Worm (Caenorhabditis elegans) whole organism, mixed stage, embryonic: ENCODE results near the gene mig-32.
"Not testable (repeated sequence)": the region's sequence is repeated elsewhere in the genome, so short reads cannot be mapped to it uniquely, and the experiment has no call there.

Experiments
- bed-3 ChIP-seq: fragments of 200-800 bp; sonication (Bioruptor generic); optimal IDR thresholded peaks from 3 replicates; lab custom pipeline; 2018; ENCODE audit warnings: mild to moderate bottlenecking, missing genetic modification characterization, moderate library complexity, missing compliant biosample characterization
- blmp-1 ChIP-seq: fragments of 150-350 bp; optimal IDR thresholded peaks from 2 replicates; lab custom pipeline; 2014; ENCODE audit warnings: missing biosample characterization, missing genetic modification characterization
- ceh-39 ChIP-seq: fragments of 150-350 bp; optimal IDR thresholded peaks from 2 replicates; lab custom pipeline; 2014; ENCODE audit warnings: missing biosample characterization, missing genetic modification characterization
- ceh-43 ChIP-seq: fragments of 200-800 bp; sonication (Bioruptor generic); optimal IDR thresholded peaks from 2 replicates; lab custom pipeline; 2018; ENCODE audit warnings: mild to moderate bottlenecking, missing genetic modification characterization, moderate library complexity, missing compliant biosample characterization
- ces-1 ChIP-seq: fragments of 150-350 bp; optimal IDR thresholded peaks from 2 replicates; lab custom pipeline; 2014; ENCODE audit warnings: missing biosample characterization, missing genetic modification reagents, missing genetic modification characterization
- cnd-1 ChIP-seq: fragments of 200-800 bp; sonication (Bioruptor generic); optimal IDR thresholded peaks from 2 replicates; lab custom pipeline; 2018; ENCODE audit warnings: mild to moderate bottlenecking, missing genetic modification characterization, missing compliant biosample characterization
- drap-1 ChIP-seq: fragments of 200-800 bp; sonication (Bioruptor generic); optimal IDR thresholded peaks from 3 replicates; lab custom pipeline; 2018; ENCODE audit warnings: mild to moderate bottlenecking, missing genetic modification characterization, missing compliant biosample characterization
- elt-1 ChIP-seq: sonication (generic microtip); optimal IDR thresholded peaks from 2 replicates; lab custom pipeline; 2017; ENCODE audit warnings: missing genetic modification characterization, mild to moderate bottlenecking, missing compliant biosample characterization, antibody characterized with exemption, moderate library complexity, borderline replicate concordance; ENCODE audit not compliant: insufficient read depth
- elt-3 ChIP-seq: fragments of 150-350 bp; optimal IDR thresholded peaks from 2 replicates; lab custom pipeline; 2014; ENCODE audit warnings: missing biosample characterization, missing genetic modification characterization
- flh-1 ChIP-seq: fragments of 200-800 bp; sonication (Bioruptor generic); optimal IDR thresholded peaks from 2 replicates; lab custom pipeline; 2018; ENCODE audit warnings: mild to moderate bottlenecking, missing genetic modification characterization, moderate library complexity, missing compliant biosample characterization
- ham-2 ChIP-seq: fragments of 200-800 bp; sonication (Bioruptor generic); optimal IDR thresholded peaks from 2 replicates; lab custom pipeline; 2018; ENCODE audit warnings: mild to moderate bottlenecking, missing genetic modification characterization, missing compliant biosample characterization
- hlh-1 ChIP-seq: fragments of 150-350 bp; optimal IDR thresholded peaks from 2 replicates; lab custom pipeline; 2014; ENCODE audit warnings: missing biosample characterization, missing genetic modification reagents, missing genetic modification characterization
- lin-13 ChIP-seq: fragments of 150-350 bp; optimal IDR thresholded peaks from 2 replicates; lab custom pipeline; 2014; ENCODE audit warnings: missing biosample characterization, missing genetic modification characterization
- lin-32 ChIP-seq: fragments of 200-800 bp; sonication (Bioruptor generic); optimal IDR thresholded peaks from 2 replicates; lab custom pipeline; 2018; ENCODE audit warnings: mild to moderate bottlenecking, missing genetic modification characterization, missing compliant biosample characterization
- lsy-2 ChIP-seq: fragments of 150-350 bp; optimal IDR thresholded peaks from 2 replicates; lab custom pipeline; 2014; ENCODE audit warnings: missing biosample characterization, missing genetic modification characterization
- mab-5 ChIP-seq: fragments of 150-350 bp; optimal IDR thresholded peaks from 2 replicates; lab custom pipeline; 2014; ENCODE audit warnings: missing biosample characterization, missing genetic modification characterization
- mls-2 ChIP-seq: sonication (generic microtip); optimal IDR thresholded peaks from 2 replicates; lab custom pipeline; 2016; ENCODE audit warnings: mild to moderate bottlenecking, missing genetic modification characterization, moderate library complexity, missing compliant biosample characterization
- nhr-12 ChIP-seq: fragments of 150-350 bp; optimal IDR thresholded peaks from 2 replicates; lab custom pipeline; 2014; ENCODE audit warnings: missing biosample characterization, missing genetic modification characterization
- nhr-2 ChIP-seq: fragments of 150-350 bp; optimal IDR thresholded peaks from 2 replicates; lab custom pipeline; 2014; ENCODE audit warnings: missing biosample characterization, missing genetic modification characterization
- nhr-237 ChIP-seq: fragments of 150-350 bp; optimal IDR thresholded peaks from 2 replicates; lab custom pipeline; 2014; ENCODE audit warnings: missing biosample characterization, missing genetic modification characterization
- nhr-28 ChIP-seq: fragments of 150-350 bp; optimal IDR thresholded peaks from 2 replicates; lab custom pipeline; 2014; ENCODE audit warnings: missing biosample characterization, missing genetic modification characterization
- nhr-76 ChIP-seq: sonication (generic microtip); optimal IDR thresholded peaks from 2 replicates; lab custom pipeline; 2017; ENCODE audit warnings: missing biosample characterization, missing genetic modification characterization
- pha-4 ChIP-seq: fragments of 150-350 bp; optimal IDR thresholded peaks from 2 replicates; lab custom pipeline; 2018; ENCODE audit warnings: missing biosample characterization, missing genetic modification reagents, missing genetic modification characterization
- sem-2 ChIP-seq: fragments of 200-800 bp; sonication (Bioruptor generic); optimal IDR thresholded peaks from 2 replicates; lab custom pipeline; 2018; ENCODE audit warnings: mild to moderate bottlenecking, missing genetic modification characterization, missing compliant biosample characterization
- snpc-4 ChIP-seq: fragments of 150-350 bp; optimal IDR thresholded peaks from 2 replicates; lab custom pipeline; 2014; ENCODE audit warnings: missing biosample characterization, missing genetic modification characterization
- sptf-1 ChIP-seq: sonication (generic microtip); optimal IDR thresholded peaks from 2 replicates; lab custom pipeline; 2017; ENCODE audit warnings: mild to moderate bottlenecking, missing genetic modification characterization, moderate library complexity, missing compliant biosample characterization
- tbx-8 ChIP-seq: fragments of 200-800 bp; sonication (Bioruptor generic); optimal IDR thresholded peaks from 2 replicates; lab custom pipeline; 2018; ENCODE audit warnings: mild to moderate bottlenecking, missing genetic modification characterization, moderate library complexity, missing compliant biosample characterization
- unc-39 ChIP-seq: fragments of 150-350 bp; optimal IDR thresholded peaks from 2 replicates; lab custom pipeline; 2014; ENCODE audit warnings: missing biosample characterization, missing genetic modification characterization
- zip-8 ChIP-seq: fragments of 150-350 bp; optimal IDR thresholded peaks from 2 replicates; lab custom pipeline; 2014; ENCODE audit warnings: missing biosample characterization, missing genetic modification characterization
- ztf-11 ChIP-seq: fragments of 150-350 bp; optimal IDR thresholded peaks from 2 replicates; lab custom pipeline; 2014; ENCODE audit warnings: missing biosample characterization, missing genetic modification characterization

The mig-32 gene

ce11 chrIV:12092113-12092512 is at the start of gene mig-32:
Gene mig-32, minus strand, starts transcription at chrIV:12092213.
- TF ChIP-seq lin-32 (GFP tag; lab: Kevin White, UChicago) (no peak), mab-5 (tag; lab: Kevin White, UChicago) (no peak), ztf-11 (tag; lab: Kevin White, UChicago) (no peak)

DNA sequence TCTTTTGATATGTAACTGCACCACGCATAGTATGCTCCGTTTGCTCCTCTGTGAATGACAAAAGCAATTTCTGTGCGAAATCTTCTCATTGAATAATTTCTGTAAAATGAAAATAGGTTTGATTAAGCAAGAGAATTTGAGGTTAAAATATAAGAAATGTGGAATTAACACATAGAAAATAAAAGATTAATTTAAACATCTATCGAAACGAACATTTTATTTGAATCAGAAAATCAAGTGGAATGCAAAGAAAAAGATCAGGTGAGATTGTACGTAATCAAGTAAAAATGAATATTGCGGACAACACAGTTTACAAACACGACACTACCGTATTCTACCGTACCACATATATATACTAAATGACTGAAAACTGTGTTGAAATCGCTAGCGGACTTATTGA is 48.9 kb upstream of the mig-32 start, which contains the start of gene B0001.8:
Gene B0001.8 (minus strand): TSS at position 101 of the 400 bp plus-strand sequence.
- TF ChIP-seq unc-39 (tag; lab: Kevin White, UChicago) (no peak), ham-2 (GFP tag; lab: Kevin White, UChicago) (no peak), flh-1 (no peak), ceh-43 (no peak), mls-2 (no peak), nhr-76 (tag; lab: Kevin White, UChicago) (no peak), snpc-4 (tag; lab: Kevin White, UChicago) (no peak), drap-1 (GFP tag; lab: Kevin White, UChicago) (no peak), lin-32 (GFP tag; lab: Kevin White, UChicago) (no peak), nhr-12 (tag; lab: Kevin White, UChicago) (no peak), mab-5 (tag; lab: Kevin White, UChicago) (no peak), lsy-2 (tag; lab: Kevin White, UChicago) (no peak), lin-13 (no peak), tbx-8 (no peak), ceh-39 (tag; lab: Kevin White, UChicago) (no peak), hlh-1 (tag; lab: Kevin White, UChicago) (no peak), nhr-2 (tag; lab: Kevin White, UChicago) (no peak), pha-4 (tag; lab: Kevin White, UChicago) (no peak)

DNA sequence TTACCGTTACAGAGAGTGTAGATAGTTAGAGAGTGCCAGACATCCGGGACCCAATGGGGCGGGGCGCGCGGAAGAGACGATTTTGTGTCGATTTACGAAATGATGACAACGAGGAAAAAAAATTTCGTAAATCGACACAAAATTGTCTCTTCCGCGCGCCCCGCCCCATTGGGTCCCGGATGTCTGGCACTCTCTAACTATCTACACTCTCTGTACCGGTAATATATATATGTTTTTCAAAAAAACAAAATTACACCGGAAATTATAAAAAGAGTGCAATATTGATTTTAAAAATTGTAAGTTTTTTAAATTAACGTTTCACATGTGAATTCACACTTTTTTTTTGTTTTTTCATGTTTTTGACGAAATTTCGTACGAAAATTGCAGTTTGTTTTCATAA is 46.1 kb upstream of the mig-32 start, which contains the start of gene B0001.4:
Gene B0001.4 (minus strand): TSS at position 101 of the 400 bp plus-strand sequence.
- TF ChIP-seq bed-3; zip-8 (tag; lab: Kevin White, UChicago); ceh-39 (tag; lab: Kevin White, UChicago): not testable (repeated sequence)

ce11 chrIV:12134991-12135390 is 43.0 kb upstream of the mig-32 start:
- TF ChIP-seq ztf-11 (tag; lab: Kevin White, UChicago) = no peak
- no peak for TF ChIP-seq nhr-237 (tag; lab: Kevin White, UChicago)
- TF ChIP-seq nhr-28 (tag; lab: Kevin White, UChicago) = no peak
- TF ChIP-seq ces-1 = peak; percentile 6

ce11 chrIV:12133776-12134175 is 41.8 kb upstream of the mig-32 start:
- TF ChIP-seq sptf-1 (tag; lab: Kevin White, UChicago) = no peak
- peak; percentile 91 for TF ChIP-seq nhr-2 (tag; lab: Kevin White, UChicago)
- TF ChIP-seq, all 35 proteins: peak for 1

- TF ChIP-seq cnd-1 (tag; lab: Kevin White, UChicago) (no peak), ces-1 (peak; percentile 68)
Measured at ce11 chrIV:12131308-12132072, 39.5 kb upstream of the mig-32 start.

ce11 chrIV:12129204-12129603 is 37.2 kb upstream of the mig-32 start, which contains the start of gene lin-24:
Gene lin-24, plus strand, starts transcription at chrIV:12129504.
- TF ChIP-seq bed-3 = no peak
- no peak for TF ChIP-seq nhr-76 (tag; lab: Kevin White, UChicago)
- no peak for TF ChIP-seq nhr-2 (tag; lab: Kevin White, UChicago)
- TF ChIP-seq sem-2 = no peak
- no peak for TF ChIP-seq tbx-8
- TF ChIP-seq flh-1 = no peak
- TF ChIP-seq lin-32 (GFP tag; lab: Kevin White, UChicago) = no peak
- TF ChIP-seq drap-1 (GFP tag; lab: Kevin White, UChicago) = no peak
- TF ChIP-seq elt-1 (tag; lab: Kevin White, UChicago) = no peak
- TF ChIP-seq pha-4 (tag; lab: Kevin White, UChicago) = no peak
- no peak for TF ChIP-seq elt-3 (tag; lab: Kevin White, UChicago)
- no peak for TF ChIP-seq sptf-1 (tag; lab: Kevin White, UChicago)
- TF ChIP-seq blmp-1 (tag; lab: Kevin White, UChicago) = no peak
- TF ChIP-seq nhr-237 (tag; lab: Kevin White, UChicago) = no peak
- no peak for TF ChIP-seq unc-39 (tag; lab: Kevin White, UChicago)
- TF ChIP-seq hlh-1 (tag; lab: Kevin White, UChicago) = no peak
- no peak for TF ChIP-seq ceh-43
